Fruit fly (Drosophila melanogaster) whole organism, embryonic: Measurements from ENCODE around the gene Spase25.

Source experiments
- Abd-B ChIP-seq: fragments of 200-800 bp; sonication (Bioruptor generic); optimal IDR thresholded peaks from 2 replicates; lab custom pipeline; 2018; ENCODE audit warnings: missing biosample characterization, mild to moderate bottlenecking, missing genetic modification characterization, moderate library complexity
- CG10267 ChIP-seq: fragments of 200-800 bp; sonication (Bioruptor generic); optimal IDR thresholded peaks from 2 replicates; lab custom pipeline; 2018; ENCODE audit warnings: missing biosample characterization, mild to moderate bottlenecking, missing genetic modification characterization, moderate library complexity
- CG10321 ChIP-seq: fragments of 200-800 bp; sonication (Bioruptor generic); IDR thresholded peaks from 2 replicates; pipeline ENCODE4 v1.3.6; 2022; ENCODE audit warnings: missing biosample characterization, missing genetic modification characterization
- CG11247 ChIP-seq: fragments of 200-800 bp; sonication (Bioruptor generic); IDR thresholded peaks from 2 replicates; pipeline ENCODE4 v1.3.6; 2022; ENCODE audit warnings: missing biosample characterization, missing genetic modification characterization
- CG11456 ChIP-seq: fragments of 200-800 bp; sonication (Bioruptor generic); IDR thresholded peaks from 3 replicates; pipeline ENCODE4 v1.3.6; 2022; ENCODE audit warnings: missing biosample characterization, missing genetic modification characterization
- CG1233 ChIP-seq: fragments of 200-800 bp; sonication (Bioruptor generic); optimal IDR thresholded peaks from 4 replicates; lab custom pipeline; 2018; ENCODE audit warnings: missing biosample characterization, mild to moderate bottlenecking, missing genetic modification characterization
- CG14014 ChIP-seq: fragments of 200-800 bp; sonication (Bioruptor generic); IDR thresholded peaks from 2 replicates; pipeline ENCODE4 v1.3.6; 2022; ENCODE audit warnings: missing biosample characterization, missing genetic modification characterization
- CG1603 ChIP-seq: fragments of 200-800 bp; sonication (Bioruptor generic); optimal IDR thresholded peaks from 2 replicates; lab custom pipeline; 2019; ENCODE audit warnings: missing biosample characterization, mild to moderate bottlenecking, missing genetic modification characterization, moderate library complexity
- CG17359 ChIP-seq: fragments of 200-800 bp; sonication (Bioruptor generic); optimal IDR thresholded peaks from 3 replicates; lab custom pipeline; 2018; ENCODE audit warnings: missing biosample characterization, mild to moderate bottlenecking, missing genetic modification characterization, moderate library complexity
- CG2116 ChIP-seq: fragments of 200-800 bp; sonication (Bioruptor generic); optimal IDR thresholded peaks from 3 replicates; lab custom pipeline; 2018; ENCODE audit warnings: missing biosample characterization, mild to moderate bottlenecking, missing genetic modification characterization
- CG3065 ChIP-seq: fragments of 200-800 bp; sonication (Bioruptor generic); optimal IDR thresholded peaks from 2 replicates; lab custom pipeline; 2016; ENCODE audit warnings: missing biosample characterization, missing genetic modification characterization
- CG31224 ChIP-seq: fragments of 200-800 bp; sonication (Bioruptor generic); IDR thresholded peaks from 2 replicates; pipeline ENCODE4 v1.3.6; 2022; ENCODE audit warnings: missing biosample characterization, missing genetic modification characterization
- CG31388 ChIP-seq: fragments of 200-800 bp; sonication (Bioruptor generic); optimal IDR thresholded peaks from 2 replicates; lab custom pipeline; 2016; ENCODE audit warnings: missing biosample characterization, missing genetic modification characterization
- CG34422 ChIP-seq: fragments of 200-800 bp; sonication (Bioruptor generic); IDR thresholded peaks from 3 replicates; pipeline ENCODE4 v1.3.6; 2022; ENCODE audit warnings: missing biosample characterization, missing genetic modification characterization
- CG4360 ChIP-seq: fragments of 200-800 bp; sonication (Bioruptor generic); IDR thresholded peaks from 2 replicates; pipeline ENCODE4 v1.3.6; 2022; ENCODE audit warnings: missing biosample characterization, missing genetic modification characterization
- CG4730 ChIP-seq: fragments of 200-800 bp; sonication (Bioruptor generic); IDR thresholded peaks from 2 replicates; pipeline ENCODE4 v1.3.6; 2022; ENCODE audit warnings: missing biosample characterization, missing genetic modification characterization
- CG6654 ChIP-seq: fragments of 200-800 bp; sonication (Bioruptor generic); optimal IDR thresholded peaks from 2 replicates; lab custom pipeline; 2017; ENCODE audit warnings: missing biosample characterization, mild to moderate bottlenecking, missing genetic modification characterization
- CG7839 ChIP-seq: fragments of 200-800 bp; sonication (Bioruptor generic); optimal IDR thresholded peaks from 3 replicates; lab custom pipeline; 2018; ENCODE audit warnings: missing biosample characterization, mild to moderate bottlenecking, missing genetic modification characterization, moderate library complexity
- CG8290 ChIP-seq, 3 experiments: fragments of 200-800 bp; sonication (Bioruptor generic); optimal IDR thresholded peaks; 2 replicates each; lab custom pipeline; 2016 to 2019; ENCODE audit warnings: missing biosample characterization in 3 of 3, missing genetic modification characterization in 3 of 3, mild to moderate bottlenecking in 2 of 3, moderate library complexity in 1 of 3
- CG8478 ChIP-seq: fragments of >200 bp; optimal IDR thresholded peaks from 2 replicates; lab custom pipeline; 2018
- CG9215 ChIP-seq: fragments of 200-800 bp; sonication (Bioruptor generic); IDR thresholded peaks from 2 replicates; pipeline ENCODE4 v1.3.6; 2022; ENCODE audit warnings: missing biosample characterization, missing genetic modification characterization
- CG9727 ChIP-seq: fragments of 200-800 bp; sonication (Bioruptor generic); optimal IDR thresholded peaks from 3 replicates; lab custom pipeline; 2017; ENCODE audit warnings: missing biosample characterization, mild to moderate bottlenecking, missing genetic modification characterization
- CoRest ChIP-seq: fragments of 200-800 bp; sonication (Bioruptor generic); optimal IDR thresholded peaks from 3 replicates; lab custom pipeline; 2018; ENCODE audit warnings: missing biosample characterization, mild to moderate bottlenecking, missing genetic modification characterization, moderate library complexity
- Deaf1 ChIP-seq: fragments of 200-800 bp; optimal IDR thresholded peaks from 3 replicates; lab custom pipeline; 2019; ENCODE audit warnings: missing biosample characterization, mild to moderate bottlenecking, missing genetic modification characterization, moderate library complexity
- MESR4 ChIP-seq: fragments of 200-800 bp; sonication (Bioruptor generic); optimal IDR thresholded peaks from 2 replicates; lab custom pipeline; 2018; ENCODE audit warnings: missing biosample characterization, mild to moderate bottlenecking, missing genetic modification characterization, moderate library complexity
- Meics ChIP-seq: fragments of 200-800 bp; sonication (Bioruptor generic); optimal IDR thresholded peaks from 2 replicates; lab custom pipeline; 2017; ENCODE audit warnings: missing biosample characterization, mild to moderate bottlenecking, missing genetic modification characterization
- Ptx1 ChIP-seq: fragments of 200-800 bp; sonication (Bioruptor generic); IDR thresholded peaks from 2 replicates; pipeline ENCODE4 v1.3.6; 2022; ENCODE audit warnings: missing biosample characterization, missing genetic modification characterization
- Vsx1 ChIP-seq: fragments of 200-800 bp; sonication (Bioruptor generic); optimal IDR thresholded peaks from 2 replicates; lab custom pipeline; 2017; ENCODE audit warnings: missing biosample characterization, mild to moderate bottlenecking, missing genetic modification characterization, missing genetic modification reagents
- abd-A ChIP-seq: fragments of 200-800 bp; sonication (Bioruptor generic); optimal IDR thresholded peaks from 3 replicates; lab custom pipeline; 2019; ENCODE audit warnings: missing biosample characterization, mild to moderate bottlenecking, missing genetic modification characterization, moderate library complexity
- ap ChIP-seq: fragments of 200-800 bp; sonication (Bioruptor generic); IDR thresholded peaks from 2 replicates; pipeline ENCODE4 v1.3.6; 2022; ENCODE audit warnings: missing biosample characterization, missing genetic modification characterization
- bigmax ChIP-seq: fragments of 200-800 bp; sonication (Bioruptor generic); optimal IDR thresholded peaks from 2 replicates; lab custom pipeline; 2018; ENCODE audit warnings: missing biosample characterization, mild to moderate bottlenecking, missing genetic modification characterization
- danr ChIP-seq: fragments of 200-800 bp; sonication (Bioruptor generic); IDR thresholded peaks from 2 replicates; pipeline ENCODE4 v1.3.6; 2022; ENCODE audit warnings: missing biosample characterization, missing genetic modification characterization
- dmrt99B ChIP-seq: fragments of 200-800 bp; sonication (Bioruptor generic); optimal IDR thresholded peaks from 2 replicates; lab custom pipeline; 2018; ENCODE audit warnings: missing biosample characterization, mild to moderate bottlenecking, missing genetic modification characterization, moderate library complexity
- grau ChIP-seq: fragments of 200-800 bp; optimal IDR thresholded peaks from 3 replicates; lab custom pipeline; 2019; ENCODE audit warnings: missing biosample characterization, mild to moderate bottlenecking, missing genetic modification characterization, moderate library complexity
- gsb-n ChIP-seq: fragments of 200-800 bp; sonication (Bioruptor generic); optimal IDR thresholded peaks from 3 replicates; lab custom pipeline; 2018; ENCODE audit warnings: missing biosample characterization, mild to moderate bottlenecking, missing genetic modification characterization
- her ChIP-seq: fragments of 200-800 bp; sonication (Bioruptor generic); optimal IDR thresholded peaks from 2 replicates; lab custom pipeline; 2016; ENCODE audit warnings: missing biosample characterization, missing genetic modification characterization
- kni ChIP-seq: fragments of 200-800 bp; sonication (Bioruptor generic); optimal IDR thresholded peaks from 3 replicates; lab custom pipeline; 2017; ENCODE audit warnings: mild to moderate bottlenecking, missing biosample characterization, missing genetic modification reagents, missing genetic modification characterization
- lab ChIP-seq: fragments of 200-800 bp; sonication (Bioruptor generic); optimal IDR thresholded peaks from 3 replicates; lab custom pipeline; 2017; ENCODE audit warnings: missing biosample characterization, missing genetic modification characterization, mild to moderate bottlenecking, moderate library complexity, missing genetic modification reagents
- lbe ChIP-seq: fragments of 200-800 bp; sonication (Bioruptor generic); optimal IDR thresholded peaks from 2 replicates; lab custom pipeline; 2016; ENCODE audit warnings: missing biosample characterization, mild to moderate bottlenecking, missing genetic modification characterization
- lola ChIP-seq, 3 experiments: fragments of >200 bp in 2 of 3; fragments of 200-800 bp in 1 of 3; sonication (Bioruptor generic) in 1 of 3; optimal IDR thresholded peaks; 2 replicates each; lab custom pipeline; 2017 to 2019; ENCODE audit warnings: missing biosample characterization in 3 of 3, missing genetic modification characterization in 3 of 3, mild to moderate bottlenecking in 1 of 3, moderate library complexity in 1 of 3
- lov ChIP-seq, 2 experiments: fragments of 200-800 bp in 1 of 2; fragments of >200 bp in 1 of 2; sonication (Bioruptor generic) in 1 of 2; IDR thresholded peaks in 1 of 2; optimal IDR thresholded peaks in 1 of 2; 2 replicates in 1 of 2; 3 replicates in 1 of 2; pipeline versions ENCODE4 v1.3.6 to Lab custom; 2017 to 2022; ENCODE audit warnings: missing biosample characterization in 1 of 2, missing genetic modification characterization in 1 of 2
- oc ChIP-seq: fragments of 200-800 bp; sonication (Bioruptor generic); optimal IDR thresholded peaks from 2 replicates; lab custom pipeline; 2018; ENCODE audit warnings: missing biosample characterization, mild to moderate bottlenecking, missing genetic modification characterization, moderate library complexity
- phol ChIP-seq: fragments of 200-800 bp; sonication (Bioruptor generic); optimal IDR thresholded peaks from 3 replicates; lab custom pipeline; 2018; ENCODE audit warnings: missing biosample characterization, mild to moderate bottlenecking, missing genetic modification characterization, moderate library complexity
- pzg ChIP-seq: fragments of 200-800 bp; sonication (Bioruptor generic); optimal IDR thresholded peaks from 3 replicates; lab custom pipeline; 2018; ENCODE audit warnings: missing biosample characterization, mild to moderate bottlenecking, missing genetic modification characterization, moderate library complexity
- shn ChIP-seq: fragments of 200-800 bp; sonication (Bioruptor generic); optimal IDR thresholded peaks from 3 replicates; lab custom pipeline; 2016; ENCODE audit warnings: missing biosample characterization, missing genetic modification characterization
- tio ChIP-seq: fragments of 200-800 bp; sonication (Bioruptor generic); optimal IDR thresholded peaks from 2 replicates; lab custom pipeline; 2017; ENCODE audit warnings: missing biosample characterization, missing genetic modification characterization, inconsistent platforms
- ttk ChIP-seq: fragments of 200-800 bp; sonication (Bioruptor generic); IDR thresholded peaks from 2 replicates; pipeline ENCODE4 v2.1.2; 2022; ENCODE audit warnings: missing biosample characterization, missing genetic modification characterization
- twi ChIP-seq: fragments of 200-800 bp; optimal IDR thresholded peaks from 2 replicates; lab custom pipeline; 2019; ENCODE audit warnings: missing biosample characterization, mild to moderate bottlenecking, missing genetic modification characterization, moderate library complexity
- wek ChIP-seq: fragments of 200-800 bp; sonication (Bioruptor generic); optimal IDR thresholded peaks from 3 replicates; lab custom pipeline; 2018; ENCODE audit warnings: missing biosample characterization, mild to moderate bottlenecking, missing genetic modification characterization, moderate library complexity

Gene Spase25

dm6 chrX:11518435-11518834 is 33.4 kb downstream of the Spase25 start (continued):
- TF ChIP-seq CG10267 (peak; percentile 45), CG1603 (tag; lab: Kevin White, UChicago) (peak; percentile 48), CG1233 (GFP tag; lab: Kevin White, UChicago) (peak; percentile 51), danr (0 out of 2 replicates have a peak, but pooled peaks have one; percentile 41), her (no peak), CG11456 (peak; percentile 90), phol (tag; lab: Kevin White, UChicago) (peak; percentile 61), CG9727 (GFP tag; lab: Kevin White, UChicago) (peak; percentile 48), pzg (GFP tag; lab: Kevin White, UChicago) (no peak), twi (tag; lab: Kevin White, UChicago) (peak; percentile 8), ttk (peak; percentile 79), oc (tag; lab: Kevin White, UChicago) (peak; percentile 96), shn (GFP tag; lab: Kevin White, UChicago) (no peak), CG6654 (GFP tag; lab: Kevin White, UChicago) (peak; percentile 46), CG14014 (GFP tag; lab: Robert Waterston, UW) (peak; percentile 90), CG2116 (peak; percentile 10), Abd-B (peak; percentile 53), lab (GFP tag; lab: Kevin White, UChicago) (peak; percentile 86), CG7839 (peak; percentile 81), lola (GFP tag; optimal IDR thresholded peaks at IDR 0.05; lab: Kevin White, UChicago) (peak in 1 of 3 experiments; percentile 5), CG4360 (GFP tag; lab: Robert Waterston, UW) (0 out of 2 replicates have a peak, but pooled peaks have one; percentile 7), dmrt99B (tag; lab: Kevin White, UChicago) (peak; percentile 78), CG34422 (GFP tag; lab: Robert Waterston, UW) (peak; percentile 85), tio (peak; percentile 48), CoRest (peak; percentile 77), Meics (GFP tag; lab: Kevin White, UChicago) (peak; percentile 82), Vsx1 (GFP tag; lab: Kevin White, UChicago) (peak; percentile 76), Ptx1 (peak; percentile 84), Deaf1 (tag; lab: Kevin White, UChicago) (peak; percentile 37), gsb-n (tag; lab: Kevin White, UChicago) (peak; percentile 32), CG31388 (GFP tag; lab: Kevin White, UChicago) (peak; percentile 15), CG8478 (lab: Kevin White, UChicago) (no peak), CG8290 (GFP tag; optimal IDR thresholded peaks at IDR 0.05; lab: Kevin White, UChicago) (no peak), CG8290 (tag; optimal IDR thresholded peaks at IDR 0.05; lab: Kevin White, UChicago) (peak in 1 of 2 experiments; percentile 43), ap (GFP tag; lab: Robert Waterston, UW) (peak; percentile 67), abd-A (tag; lab: Kevin White, UChicago) (no peak), wek (GFP tag; lab: Kevin White, UChicago) (no peak), lov (optimal IDR thresholded peaks at IDR 0.05; lab: Kevin White, UChicago) (no peak), lov (GFP tag; IDR thresholded peaks at IDR 0.05; lab: Robert Waterston, UW) (peak; percentile 75; the same call in 1 of the 3 replicates), CG11247 (GFP tag; lab: Robert Waterston, UW) (peak; percentile 80), CG31224 (GFP tag; lab: Robert Waterston, UW) (peak; percentile 75), CG4730 (GFP tag; lab: Robert Waterston, UW) (peak; percentile 71), grau (tag; lab: Kevin White, UChicago) (peak; percentile 80), bigmax (GFP tag; lab: Kevin White, UChicago) (no peak), kni (no peak), CG9215 (GFP tag; lab: Robert Waterston, UW) (peak; percentile 74; the same call in 1 of the 2 replicates), CG3065 (no peak), MESR4 (GFP tag; lab: Kevin White, UChicago) (no peak), lbe (no peak), CG10321 (GFP tag; lab: Robert Waterston, UW) (peak; percentile 45; the same call in 1 of the 2 replicates), CG17359 (peak; percentile 78)
